Worm (Caenorhabditis elegans): ENCODE results near the gene Y43F8C.6.

ce11 chrV:19669959-19670358, 29.3 kb upstream of the Y43F8C.6 start, which contains the start of gene Y43F8C.11:
- TF ChIP-seq ceh-40 (GFP tag; IDR thresholded peaks at IDR 0.05), result no peak
- TF ChIP-seq snpc-1.3 (tag; optimal IDR thresholded peaks at IDR 0.05; ENCODE audit: insufficient read depth), result no peak
- no peak for TF ChIP-seq atf-7 (tag; optimal IDR thresholded peaks at IDR 0.05)
- TF ChIP-seq die-1 (tag; optimal IDR thresholded peaks at IDR 0.05), result no peak
- no peak for TF ChIP-seq lin-26 (GFP tag; IDR thresholded peaks at IDR 0.05)

Data from whole organism, young adult.